Worm (Caenorhabditis elegans) whole organism, mixed stage, embryonic: ENCODE results near the gene npr-32.

Experiments
- ham-2 ChIP-seq: fragments of 200-800 bp; sonication (Bioruptor generic); optimal IDR thresholded peaks from 2 replicates; lab custom pipeline; 2018; ENCODE audit warnings: mild to moderate bottlenecking, missing genetic modification characterization, missing compliant biosample characterization
- lsy-2 ChIP-seq: fragments of 150-350 bp; optimal IDR thresholded peaks from 2 replicates; lab custom pipeline; 2014; ENCODE audit warnings: missing biosample characterization, missing genetic modification characterization
- nhr-12 ChIP-seq: fragments of 150-350 bp; optimal IDR thresholded peaks from 2 replicates; lab custom pipeline; 2014; ENCODE audit warnings: missing biosample characterization, missing genetic modification characterization
- nhr-76 ChIP-seq: sonication (generic microtip); optimal IDR thresholded peaks from 2 replicates; lab custom pipeline; 2017; ENCODE audit warnings: missing biosample characterization, missing genetic modification characterization
- pha-4 ChIP-seq: fragments of 150-350 bp; optimal IDR thresholded peaks from 2 replicates; lab custom pipeline; 2018; ENCODE audit warnings: missing biosample characterization, missing genetic modification reagents, missing genetic modification characterization

ce11 chrIV:17199706-17200105 is 31.2 kb downstream of the npr-32 start:
- no peak for TF ChIP-seq ham-2 (GFP tag; lab: Kevin White, UChicago)
- TF ChIP-seq nhr-12: no peak
- TF ChIP-seq lsy-2 (tag; lab: Kevin White, UChicago): no peak
- TF ChIP-seq nhr-76 (tag; lab: Kevin White, UChicago): no peak
- TF ChIP-seq pha-4 (tag; lab: Kevin White, UChicago): no peak
